Fruit fly (Drosophila melanogaster): ENCODE measurements around the gene daed.

Gene daed

dm6 chr2L:2216065-2216464 lies at the start of gene daed:
Gene daed (minus strand): TSS chr2L:2216311.
- TF ChIP-seq CG6792 (GFP tag; optimal IDR thresholded peaks at IDR 0.05) (no peak), Hr39 (GFP tag; optimal IDR thresholded peaks at IDR 0.05) (no peak), Sox14 (GFP tag; optimal IDR thresholded peaks at IDR 0.05) (no peak), esn (GFP tag; optimal IDR thresholded peaks at IDR 0.05) (peak; percentile 18)

dm6 chr2L:2265221-2265620 lies 49.1 kb upstream of the daed start, which contains the start of gene CG34049:
Gene CG34049 (minus strand): TSS chr2L:2265321.
- TF ChIP-seq svp (GFP tag) (no peak), CG10669 (GFP tag; optimal IDR thresholded peaks at IDR 0.05) (no peak), Blimp-1 (GFP tag; optimal IDR thresholded peaks at IDR 0.05) (no peak), CG6792 (GFP tag; optimal IDR thresholded peaks at IDR 0.05) (no peak), achi (GFP tag; optimal IDR thresholded peaks at IDR 0.05) (no peak), CG11294 (GFP tag; IDR thresholded peaks at IDR 0.05) (no peak), CG11902 (GFP tag; optimal IDR thresholded peaks at IDR 0.05) (no peak), CG11762 (GFP tag; optimal IDR thresholded peaks at IDR 0.05; ENCODE audit: insufficient read depth) (no peak), ss (GFP tag; optimal IDR thresholded peaks at IDR 0.05) (no peak), Eip75B (GFP tag; optimal IDR thresholded peaks at IDR 0.05) (no peak), vri (GFP tag; optimal IDR thresholded peaks at IDR 0.05) (no peak), OdsH (GFP tag; optimal IDR thresholded peaks at IDR 0.05) (no peak), Sox15 (GFP tag; optimal IDR thresholded peaks at IDR 0.05) (no peak), cyc (GFP tag; optimal IDR thresholded peaks at IDR 0.05) (no peak), fd85E (GFP tag; optimal IDR thresholded peaks at IDR 0.05) (no peak)

dm6 chr2L:2263142-2263541 lies 47.0 kb upstream of the daed start, which contains the start of gene CG4270:
Gene CG4270 (plus strand): TSS chr2L:2263442.
- TF ChIP-seq topi (GFP tag; optimal IDR thresholded peaks at IDR 0.05) (no peak), CG11762 (GFP tag; optimal IDR thresholded peaks at IDR 0.05; ENCODE audit: insufficient read depth) (no peak), Eip78C (GFP tag) (no peak), spab (GFP tag; optimal IDR thresholded peaks at IDR 0.05) (no peak), CG32006 (GFP tag; optimal IDR thresholded peaks at IDR 0.05) (no peak), CG34406 (GFP tag; optimal IDR thresholded peaks at IDR 0.05) (no peak)

dm6 chr2L:2254950-2255349 lies 38.8 kb upstream of the daed start, which contains the start of gene Send1:
Gene Send1 (minus strand): TSS chr2L:2255050.
- TF ChIP-seq fkh (GFP tag; optimal IDR thresholded peaks at IDR 0.05) (no peak), CG11902 (GFP tag; optimal IDR thresholded peaks at IDR 0.05) (no peak), CG3919 (GFP tag; optimal IDR thresholded peaks at IDR 0.05) (no peak), CG6792 (GFP tag; optimal IDR thresholded peaks at IDR 0.05) (no peak), Smox (GFP tag; optimal IDR thresholded peaks at IDR 0.05) (no peak), CG9139 (GFP tag; optimal IDR thresholded peaks at IDR 0.05) (no peak), Gug (GFP tag; IDR thresholded peaks at IDR 0.05) (no peak)

dm6 chr2L:2252745-2253144 lies 36.6 kb upstream of the daed start, which contains the start of gene CG17234:
Gene CG17234 (plus strand): TSS chr2L:2253045.
- no peak for TF ChIP-seq CG8319 (GFP tag; optimal IDR thresholded peaks at IDR 0.05)
- TF ChIP-seq CG32006 (GFP tag; optimal IDR thresholded peaks at IDR 0.05): no peak

dm6 chr2L:2252241-2252640 lies 36.1 kb upstream of the daed start, which contains the start of gene CG17239:
Gene CG17239 (minus strand): TSS chr2L:2252341.
- TF ChIP-seq fd85E (GFP tag; optimal IDR thresholded peaks at IDR 0.05) (no peak), CG8119 (GFP tag; IDR thresholded peaks at IDR 0.05) (no peak), salr (GFP tag; optimal IDR thresholded peaks at IDR 0.05) (no peak), fd59A (GFP tag; optimal IDR thresholded peaks at IDR 0.05) (no peak), CG6792 (GFP tag; optimal IDR thresholded peaks at IDR 0.05) (no peak), CG11762 (GFP tag; optimal IDR thresholded peaks at IDR 0.05; ENCODE audit: insufficient read depth) (no peak), Ets21C (GFP tag; optimal IDR thresholded peaks at IDR 0.05) (no peak), spab (GFP tag; optimal IDR thresholded peaks at IDR 0.05) (no peak), net (GFP tag; optimal IDR thresholded peaks at IDR 0.05) (no peak), Hr38 (GFP tag; optimal IDR thresholded peaks at IDR 0.05) (no peak)
